Worm (Caenorhabditis elegans): ENCODE measurements around the gene C29E4.9.

Gene C29E4.9

ce11 chrIII:7956965-7957364 is at the start of gene C29E4.9:
TSS of gene C29E4.9 (minus strand) at chrIII:7957065.
- TF ChIP-seq unc-39 (tag; optimal IDR thresholded peaks at IDR 0.05) = no peak
- no peak for TF ChIP-seq pha-4 (tag; optimal IDR thresholded peaks at IDR 0.05)
- TF ChIP-seq drap-1 (GFP tag; optimal IDR thresholded peaks at IDR 0.05) = no peak
- no peak for TF ChIP-seq elt-1 (tag; optimal IDR thresholded peaks at IDR 0.05; ENCODE audit: borderline replicate concordance, insufficient read depth)
- TF ChIP-seq nhr-237 (tag; optimal IDR thresholded peaks at IDR 0.05) = no peak
- TF ChIP-seq mep-1 (tag; optimal IDR thresholded peaks at IDR 0.05) = no peak
- no peak for TF ChIP-seq lin-13 (tag; optimal IDR thresholded peaks at IDR 0.05)
- no peak for TF ChIP-seq ceh-83 (GFP tag; optimal IDR thresholded peaks at IDR 0.05)
- no peak for TF ChIP-seq unc-120 (tag; optimal IDR thresholded peaks at IDR 0.05; ENCODE audit: poor library complexity, severe bottlenecking)
- TF ChIP-seq unc-62 (GFP tag; optimal IDR thresholded peaks at IDR 0.05) = no peak
- no peak for TF ChIP-seq snpc-4 (tag; optimal IDR thresholded peaks at IDR 0.05)
- no peak for TF ChIP-seq blmp-1 (tag; optimal IDR thresholded peaks at IDR 0.05)
- TF ChIP-seq nhr-12 (tag; optimal IDR thresholded peaks at IDR 0.05) = no peak
- no peak for TF ChIP-seq ceh-43 (GFP tag; optimal IDR thresholded peaks at IDR 0.05)
- TF ChIP-seq flh-1 (GFP tag; optimal IDR thresholded peaks at IDR 0.05) = no peak

ce11 chrIII:8004091-8004490 is 47.2 kb upstream of the C29E4.9 start, which contains the start of gene C06G4.6:
TSS of gene C06G4.6 (plus strand) at chrIII:8004391.
- no peak for TF ChIP-seq ceh-39 (tag; optimal IDR thresholded peaks at IDR 0.05)

DNA sequence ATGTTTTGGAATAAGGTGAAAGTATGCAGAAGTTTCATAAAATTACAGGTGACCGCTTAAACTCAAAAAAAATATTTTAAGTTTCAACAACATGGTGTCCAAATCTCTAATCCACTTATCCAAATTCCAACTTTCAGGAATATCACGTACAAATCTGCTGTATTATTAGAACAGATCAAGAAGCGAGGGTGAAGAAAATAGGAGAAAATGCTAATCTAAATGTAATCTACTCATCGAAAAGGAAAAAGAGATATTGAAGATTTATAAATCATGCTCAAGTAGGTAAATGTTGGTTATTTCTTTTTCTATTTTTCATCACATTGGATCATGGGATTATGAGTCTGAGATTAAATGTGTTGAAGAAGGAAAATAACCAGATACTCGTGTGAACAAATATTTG is 44.7 kb upstream of the C29E4.9 start:
- no peak for TF ChIP-seq flh-1 (GFP tag; optimal IDR thresholded peaks at IDR 0.05)
- TF ChIP-seq ham-2 (GFP tag; optimal IDR thresholded peaks at IDR 0.05) = no peak
- no peak for TF ChIP-seq sptf-1 (tag; optimal IDR thresholded peaks at IDR 0.05)
- no peak for TF ChIP-seq nhr-28 (tag; optimal IDR thresholded peaks at IDR 0.05)
- no peak for TF ChIP-seq nhr-2 (tag; optimal IDR thresholded peaks at IDR 0.05)
- no peak for TF ChIP-seq elt-1 (tag; optimal IDR thresholded peaks at IDR 0.05; ENCODE audit: borderline replicate concordance, insufficient read depth)
- no peak for TF ChIP-seq mep-1 (tag; optimal IDR thresholded peaks at IDR 0.05)
- TF ChIP-seq unc-39 (tag; optimal IDR thresholded peaks at IDR 0.05) = no peak
- TF ChIP-seq ceh-39 (tag; optimal IDR thresholded peaks at IDR 0.05) = no peak
- TF ChIP-seq nhr-12 (tag; optimal IDR thresholded peaks at IDR 0.05) = no peak
- no peak for TF ChIP-seq tbx-8 (GFP tag; optimal IDR thresholded peaks at IDR 0.05)
- no peak for TF ChIP-seq unc-62 (GFP tag; optimal IDR thresholded peaks at IDR 0.05)
- TF ChIP-seq sem-2 (GFP tag; optimal IDR thresholded peaks at IDR 0.05) = no peak
- no peak for TF ChIP-seq drap-1 (GFP tag; optimal IDR thresholded peaks at IDR 0.05)
- TF ChIP-seq ceh-43 (GFP tag; optimal IDR thresholded peaks at IDR 0.05) = no peak
- TF ChIP-seq mls-2 (tag; optimal IDR thresholded peaks at IDR 0.05) = no peak

- TF ChIP-seq ceh-39 (tag; optimal IDR thresholded peaks at IDR 0.05) = no peak
- no peak for TF ChIP-seq ztf-11 (tag; optimal IDR thresholded peaks at IDR 0.05)
- no peak for TF ChIP-seq nhr-12 (tag; optimal IDR thresholded peaks at IDR 0.05)
- no peak for TF ChIP-seq drap-1 (GFP tag; optimal IDR thresholded peaks at IDR 0.05)
- no peak for TF ChIP-seq lin-32 (GFP tag; optimal IDR thresholded peaks at IDR 0.05)
- TF ChIP-seq sem-2 (GFP tag; optimal IDR thresholded peaks at IDR 0.05) = no peak
- no peak for TF ChIP-seq unc-62 (GFP tag; optimal IDR thresholded peaks at IDR 0.05)
- TF ChIP-seq ceh-83 (GFP tag; optimal IDR thresholded peaks at IDR 0.05) = no peak
- TF ChIP-seq lin-13 (tag; optimal IDR thresholded peaks at IDR 0.05) = no peak
Observed at ce11 chrIII:7997447-7998046, 40.7 kb upstream of the C29E4.9 start.

DNA sequence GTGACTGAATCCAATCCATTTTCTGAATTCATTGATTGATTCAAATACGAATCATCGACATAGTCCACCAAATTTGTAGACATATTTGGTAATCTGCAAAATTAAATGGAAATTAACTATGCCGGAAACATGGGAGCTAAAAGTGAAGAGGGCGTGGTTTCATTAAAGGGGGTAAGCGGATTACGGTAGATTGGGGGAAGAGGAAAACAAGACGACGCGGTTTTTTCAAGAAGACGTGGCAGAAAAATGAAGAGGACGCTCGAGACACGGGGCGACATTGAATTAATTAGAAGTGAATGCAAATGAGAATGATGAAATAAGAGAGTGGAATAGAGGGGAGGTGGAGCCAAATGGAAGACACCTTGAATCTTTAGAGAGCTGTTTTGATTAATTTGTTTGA is 39.5 kb upstream of the C29E4.9 start, which contains the start of gene npr-17:
npr-17 (minus strand) TSS at position 101 of the 400 bp plus-strand sequence.
- TF ChIP-seq hlh-1 (tag; optimal IDR thresholded peaks at IDR 0.05) = no peak
- TF ChIP-seq tbx-8 (GFP tag; optimal IDR thresholded peaks at IDR 0.05) = no peak
- TF ChIP-seq nhr-76 (tag; optimal IDR thresholded peaks at IDR 0.05) = no peak
- no peak for TF ChIP-seq ceh-39 (tag; optimal IDR thresholded peaks at IDR 0.05)
- no peak for TF ChIP-seq unc-62 (GFP tag; optimal IDR thresholded peaks at IDR 0.05)
- TF ChIP-seq drap-1 (GFP tag; optimal IDR thresholded peaks at IDR 0.05) = no peak
- no peak for TF ChIP-seq nhr-12 (tag; optimal IDR thresholded peaks at IDR 0.05)
- TF ChIP-seq zip-8 (tag; optimal IDR thresholded peaks at IDR 0.05) = no peak
- no peak for TF ChIP-seq ham-2 (GFP tag; optimal IDR thresholded peaks at IDR 0.05)
- no peak for TF ChIP-seq mls-2 (tag; optimal IDR thresholded peaks at IDR 0.05)
- TF ChIP-seq sem-2 (GFP tag; optimal IDR thresholded peaks at IDR 0.05) = no peak
- TF ChIP-seq unc-39 (tag; optimal IDR thresholded peaks at IDR 0.05) = no peak
- TF ChIP-seq nhr-237 (tag; optimal IDR thresholded peaks at IDR 0.05) = no peak
- TF ChIP-seq pha-4 (tag; optimal IDR thresholded peaks at IDR 0.05) = no peak
- no peak for TF ChIP-seq sptf-1 (tag; optimal IDR thresholded peaks at IDR 0.05)
- TF ChIP-seq lin-32 (GFP tag; optimal IDR thresholded peaks at IDR 0.05) = no peak
- TF ChIP-seq blmp-1 (tag; optimal IDR thresholded peaks at IDR 0.05) = no peak
- TF ChIP-seq mep-1 (tag; optimal IDR thresholded peaks at IDR 0.05) = no peak

Data from whole organism, mixed stage, embryonic.